Worm (Caenorhabditis elegans) whole organism, midembryonic: ENCODE results near the gene ZC239.13.

Source experiments
- T22C8.4 ChIP-seq: fragments of 200-800 bp; sonication (Bioruptor generic); IDR thresholded peaks from 2 replicates; pipeline ENCODE4 v1.3.6; 2022; ENCODE audit warnings: missing genetic modification characterization, missing compliant biosample characterization
- cog-1 ChIP-seq: sonication (generic microtip); optimal IDR thresholded peaks from 2 replicates; lab custom pipeline; 2016; ENCODE audit warnings: missing genetic modification characterization, missing compliant biosample characterization
- flt-1 ChIP-seq: fragments of 200-800 bp; sonication (Bioruptor generic); IDR thresholded peaks from 2 replicates; pipeline ENCODE4 v1.3.6; 2022; ENCODE audit warnings: missing genetic modification characterization, missing compliant biosample characterization
- klf-2 ChIP-seq: fragments of 200-800 bp; sonication (Bioruptor generic); conservative IDR thresholded peaks from 2 replicates; pipeline ENCODE4 v1.3.6; 2022; ENCODE audit warnings: missing genetic modification reagents, missing genetic modification characterization, missing compliant biosample characterization
- med-1 ChIP-seq: sonication (generic microtip); optimal IDR thresholded peaks from 2 replicates; lab custom pipeline; 2017; ENCODE audit warnings: missing genetic modification characterization, mild to moderate bottlenecking, missing compliant biosample characterization, antibody characterized with exemption, missing genetic modification reagents; ENCODE audit not compliant: insufficient read depth
- ref-1 ChIP-seq: fragments of 200-800 bp; sonication (Bioruptor generic); conservative IDR thresholded peaks from 2 replicates; pipeline ENCODE4 v1.3.6; 2022; ENCODE audit warnings: missing genetic modification reagents, missing genetic modification characterization, missing compliant biosample characterization
- tab-1 ChIP-seq: fragments of 200-800 bp; sonication (Bioruptor generic); IDR thresholded peaks from 2 replicates; pipeline ENCODE4 v1.3.6; 2022; ENCODE audit warnings: missing genetic modification characterization, missing compliant biosample characterization
- ztf-23 ChIP-seq: fragments of 200-800 bp; sonication (Bioruptor generic); IDR thresholded peaks from 2 replicates; pipeline ENCODE4 v1.3.6; 2022; ENCODE audit warnings: missing genetic modification reagents, missing genetic modification characterization, missing compliant biosample characterization
- ztf-29 ChIP-seq: fragments of 200-800 bp; sonication (Bioruptor generic); IDR thresholded peaks from 2 replicates; pipeline ENCODE4 v1.3.6; 2022; ENCODE audit warnings: missing genetic modification reagents, missing genetic modification characterization, missing compliant biosample characterization

DNA sequence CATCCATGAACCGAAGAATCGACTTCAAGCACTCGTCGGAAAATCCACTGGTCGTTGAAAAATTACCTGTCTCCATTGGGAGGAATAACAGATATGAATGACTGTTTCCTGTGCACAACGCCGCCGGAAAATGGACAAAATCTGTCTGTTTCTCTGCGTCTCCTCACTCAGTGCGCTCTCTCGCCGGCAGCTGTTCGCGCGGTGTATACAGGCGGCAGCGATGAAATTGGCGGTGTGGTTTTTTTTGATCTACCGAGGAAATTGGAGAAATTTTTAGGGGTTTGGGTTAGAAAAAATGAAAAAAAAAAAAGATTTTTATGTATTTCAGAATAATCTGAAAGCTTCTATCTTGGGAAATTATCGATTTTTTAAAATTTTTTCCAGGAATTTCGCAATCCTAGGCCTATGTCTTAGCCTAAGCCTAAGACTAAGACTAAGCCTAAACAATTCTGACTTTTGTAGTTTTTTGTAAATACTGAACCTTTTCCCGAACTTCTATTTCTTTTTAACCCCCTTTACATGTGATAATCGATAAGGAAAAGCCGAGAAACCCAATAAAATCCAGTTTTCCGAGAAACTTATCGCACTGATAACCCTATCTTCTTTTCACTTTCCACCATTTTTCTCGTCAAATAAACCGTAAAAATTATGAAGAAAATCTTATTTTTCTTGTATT, 25.5 kb upstream of the ZC239.13 start, which contains the start of the genes fbxc-50 and C17F4.2:
- no peak for TF ChIP-seq ztf-23 (GFP tag; lab: Robert Waterston, UW)
- no peak for TF ChIP-seq cog-1 (tag; lab: Kevin White, UChicago)
- no peak for TF ChIP-seq tab-1 (GFP tag; lab: Robert Waterston, UW)
- TF ChIP-seq ref-1 (GFP tag; lab: Robert Waterston, UW) = no peak
- TF ChIP-seq flt-1 (GFP tag; lab: Robert Waterston, UW) = no peak
- 0 out of 2 replicates have a peak, but pooled peaks have one; percentile 36 for TF ChIP-seq T22C8.4 (GFP tag; lab: Robert Waterston, UW)
- TF ChIP-seq klf-2 (GFP tag; lab: Robert Waterston, UW) = no peak
- no peak for TF ChIP-seq ztf-29 (GFP tag; lab: Robert Waterston, UW)
- TF ChIP-seq med-1 (GFP tag; lab: Kevin White, UChicago) = no peak
